Fruit fly (Drosophila melanogaster): ENCODE measurements around the gene CG34043.

Gene CG34043

DNA sequence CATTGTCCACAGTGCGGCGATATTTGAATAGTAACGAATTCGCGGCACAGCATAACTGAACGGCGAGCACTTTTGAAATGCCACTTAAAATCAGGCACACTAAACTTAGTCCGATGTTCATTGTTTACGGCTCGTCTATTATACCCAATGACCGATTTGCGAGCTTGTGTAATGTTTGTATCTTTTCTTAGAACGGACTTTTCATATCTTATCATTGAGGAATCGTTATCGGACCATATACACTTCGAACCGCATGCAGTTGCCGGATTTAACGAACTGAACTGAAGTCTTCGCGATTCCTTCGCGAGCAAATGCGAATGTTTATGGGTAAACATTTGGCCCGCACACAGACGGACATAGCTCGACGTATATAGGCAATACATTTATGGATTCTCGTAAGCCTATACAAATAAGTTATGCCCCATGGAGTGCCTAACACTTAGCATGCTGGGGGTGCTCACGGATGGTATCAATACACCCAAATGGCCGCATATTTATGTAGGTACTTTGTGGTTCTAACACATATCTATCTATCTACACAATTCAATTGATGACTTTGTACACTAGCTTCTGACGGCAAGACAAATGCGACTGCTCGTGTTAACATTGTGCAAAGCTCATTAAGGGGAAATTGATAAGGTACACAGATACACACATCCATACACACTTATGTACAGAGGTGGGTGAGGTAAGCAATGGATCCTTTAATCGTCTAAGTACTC, 42.8 kb downstream of the CG34043 start, which contains the start of gene mthl15:
mthl15 (minus strand) TSS at position 593 of the 722 bp plus-strand sequence.
- no peak for TF ChIP-seq CG17801 (GFP tag; optimal IDR thresholded peaks at IDR 0.05; ENCODE audit: partially characterized antibody)

DNA sequence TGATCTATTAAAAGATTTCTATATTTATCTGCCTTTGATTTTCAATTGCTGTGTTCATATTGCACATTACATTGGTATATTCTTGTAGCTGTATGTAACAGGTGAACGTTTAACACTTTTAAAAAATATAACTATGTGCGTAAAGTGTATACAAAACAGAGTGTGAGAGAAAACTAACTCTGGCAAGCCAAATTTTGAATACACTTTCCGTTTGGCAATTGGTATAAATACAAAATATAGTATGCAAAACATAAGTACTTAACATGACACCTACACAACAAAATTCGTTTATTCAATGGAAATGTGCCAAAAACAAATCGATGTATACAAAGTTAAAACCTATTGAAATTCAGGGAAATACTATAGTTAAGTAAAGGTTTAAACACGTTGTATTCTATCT, 47.8 kb downstream of the CG34043 start:
- no peak for TF ChIP-seq CG17801 (GFP tag; optimal IDR thresholded peaks at IDR 0.05; ENCODE audit: partially characterized antibody)

DNA sequence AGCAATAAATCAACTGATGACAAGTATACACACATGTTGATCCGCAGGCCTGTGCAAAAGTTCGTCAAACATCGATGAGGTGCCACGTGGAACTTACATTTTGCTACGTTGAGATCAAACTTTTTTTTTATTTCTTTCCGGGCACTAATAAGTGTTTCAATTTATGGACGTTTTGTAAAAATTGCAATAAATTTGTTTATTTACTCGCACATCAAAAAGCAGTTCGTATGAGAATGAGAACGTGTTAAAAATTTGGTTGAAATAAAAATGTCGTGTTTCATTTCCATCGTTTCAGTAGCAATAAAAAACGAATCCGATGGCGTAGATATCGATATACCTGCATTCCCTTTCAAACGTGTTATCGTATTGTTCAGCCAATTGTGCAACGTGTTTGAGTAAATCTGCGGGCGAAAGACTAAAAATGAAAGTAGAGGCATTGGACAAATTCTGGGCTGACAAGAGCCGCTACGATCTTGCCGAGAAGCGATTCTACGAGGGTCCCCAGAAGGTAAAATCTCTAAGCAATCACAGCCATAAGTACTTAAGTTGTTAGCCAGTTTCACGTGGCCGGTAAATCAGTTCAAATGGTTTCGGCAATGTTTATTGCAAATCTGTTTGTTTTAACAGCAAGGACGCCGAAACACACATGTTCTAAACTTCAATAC, 48.4 kb downstream of the CG34043 start, which contains the start of gene eEF1delta:
eEF1delta (plus strand) TSS at position 356 of the 665 bp plus-strand sequence.
- no peak for TF ChIP-seq CG17801 (GFP tag; optimal IDR thresholded peaks at IDR 0.05; ENCODE audit: partially characterized antibody)

DNA sequence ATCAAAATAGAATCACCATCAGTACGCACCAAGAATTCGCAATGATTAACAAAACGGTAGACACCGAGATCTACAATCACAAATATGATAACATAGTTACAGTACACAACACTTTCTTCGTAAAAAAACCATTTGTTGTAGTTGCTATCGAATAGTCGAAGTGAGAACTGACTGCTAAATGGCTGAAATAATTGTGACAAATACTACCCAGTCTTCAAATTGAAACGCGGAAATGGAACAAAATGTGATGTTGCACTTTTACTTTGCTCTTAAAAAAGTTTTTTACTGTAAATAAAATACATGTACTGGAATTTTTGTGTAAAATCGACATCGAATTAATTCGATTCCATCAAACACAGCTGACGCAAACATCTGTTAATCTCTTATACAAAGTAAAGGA, 49.2 kb downstream of the CG34043 start, which contains the start of gene ova:
ova (minus strand) TSS at position 183 of the 400 bp plus-strand sequence.
- TF ChIP-seq CG17801 (GFP tag; optimal IDR thresholded peaks at IDR 0.05; ENCODE audit: partially characterized antibody), result no peak

DNA sequence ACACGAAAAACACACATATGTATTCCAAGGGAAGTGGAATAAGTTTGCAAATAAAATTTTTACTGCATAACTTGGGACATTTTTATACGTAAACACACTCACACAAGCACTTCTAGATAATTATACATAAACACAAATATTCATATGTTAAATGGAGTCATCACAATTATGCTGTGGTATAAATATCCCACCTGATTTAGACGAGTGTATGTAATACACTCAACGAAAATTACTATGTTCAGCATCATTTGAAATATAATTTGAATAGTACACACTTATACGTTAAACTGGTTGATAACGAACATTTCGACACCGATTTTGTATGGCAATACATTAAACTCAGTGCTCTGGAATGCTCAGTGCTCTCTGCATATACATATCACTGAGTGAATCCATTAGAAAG, 49.6 kb downstream of the CG34043 start:
- TF ChIP-seq CG17801 (GFP tag; optimal IDR thresholded peaks at IDR 0.05; ENCODE audit: partially characterized antibody), result no peak

DNA sequence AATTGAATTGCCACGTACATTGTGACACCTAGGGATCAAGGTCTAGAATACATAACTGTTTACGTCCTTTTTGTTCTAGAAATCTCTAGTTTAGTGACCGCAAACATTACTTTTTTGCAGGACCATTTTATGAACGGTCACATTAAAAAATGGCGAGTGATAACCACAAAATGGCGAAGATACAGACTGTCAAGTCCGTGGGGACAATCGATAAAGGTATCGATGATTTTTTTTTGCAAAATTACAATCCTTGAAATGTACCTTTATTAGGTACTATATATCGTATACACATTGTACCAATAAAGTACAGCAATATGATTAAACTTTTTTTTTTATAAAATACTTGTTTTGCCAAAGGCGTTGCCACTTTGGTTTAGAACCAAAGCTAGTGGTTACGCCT, 50.2 kb downstream of the CG34043 start:
- no peak for TF ChIP-seq CG17801 (GFP tag; optimal IDR thresholded peaks at IDR 0.05; ENCODE audit: partially characterized antibody)

Measured in ovary, adult (tissue).